Worm (Caenorhabditis elegans) whole organism, L4 larva: ENCODE data around the gene C13A10.1.
A peak's percentile ranks its signal among the peaks of the same experiment; 100 is the strongest.

Source experiments
- ama-1 ChIP-seq: fragments of 150-350 bp; optimal IDR thresholded peaks from 2 replicates; lab custom pipeline; 2014; ENCODE audit warnings: inconsistent platforms, mixed read lengths
- fos-1 ChIP-seq: fragments of 150-350 bp; optimal IDR thresholded peaks from 2 replicates; lab custom pipeline; 2014; ENCODE audit warnings: missing biosample characterization, missing genetic modification characterization
- hif-1 ChIP-seq, 2 experiments: sonication (generic microtip); optimal IDR thresholded peaks; 2 replicates each; lab custom pipeline; 2016 to 2017; ENCODE audit warnings: missing compliant biosample characterization in 2 of 2, missing genetic modification characterization in 2 of 2, missing genetic modification reagents in 2 of 2, missing genotype in 2 of 2, mild to moderate bottlenecking in 1 of 2
- nhr-10 ChIP-seq: fragments of 150-350 bp; optimal IDR thresholded peaks from 2 replicates; lab custom pipeline; 2014; ENCODE audit warnings: missing biosample characterization, missing genetic modification characterization
- nhr-11 ChIP-seq: fragments of 150-350 bp; optimal IDR thresholded peaks from 2 replicates; lab custom pipeline; 2014; ENCODE audit warnings: missing biosample characterization, missing genetic modification characterization
- nhr-76 ChIP-seq: fragments of 150-350 bp; optimal IDR thresholded peaks from 2 replicates; lab custom pipeline; 2014; ENCODE audit warnings: missing biosample characterization, missing genetic modification characterization
- pha-4 ChIP-seq, 2 experiments: fragments of 150-350 bp in 1 of 2; fragments of 200-800 bp in 1 of 2; sonication (Bioruptor generic) in 1 of 2; IDR thresholded peaks in 1 of 2; optimal IDR thresholded peaks in 1 of 2; 2 replicates each; pipeline versions ENCODE4 v1.3.6 to Lab custom; 2014 to 2022; ENCODE audit warnings: missing genetic modification characterization in 2 of 2, missing genetic modification reagents in 2 of 2, missing biosample characterization in 1 of 2, missing compliant biosample characterization in 1 of 2
- skn-1 ChIP-seq: fragments of 150-350 bp; optimal IDR thresholded peaks from 2 replicates; lab custom pipeline; 2014; ENCODE audit warnings: missing biosample characterization, missing genetic modification characterization
- ztf-11 ChIP-seq: fragments of 150-350 bp; optimal IDR thresholded peaks from 2 replicates; lab custom pipeline; 2014; ENCODE audit warnings: missing biosample characterization, missing genetic modification characterization

DNA sequence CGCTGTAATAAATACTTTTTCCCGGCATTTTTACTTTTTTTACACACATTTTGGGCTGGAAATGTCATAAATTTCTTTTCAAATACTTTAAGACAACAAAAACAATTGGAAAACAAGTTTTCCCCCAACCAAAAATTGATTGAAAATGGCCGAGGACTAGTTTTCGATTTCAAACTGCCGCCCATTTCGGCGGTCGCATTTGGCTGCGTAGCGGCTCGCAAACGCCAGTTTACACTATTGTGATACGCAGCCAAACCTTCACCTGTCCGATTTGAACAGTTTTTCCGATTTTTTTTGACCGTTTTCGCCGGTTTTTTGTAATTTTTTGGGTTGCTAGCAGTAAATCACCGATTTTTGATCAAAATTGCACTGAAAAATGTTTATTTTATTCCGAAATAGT is 35.0 kb downstream of the C13A10.1 start:
- TF ChIP-seq fos-1 (tag; lab: Kevin White, UChicago) (no peak), nhr-11 (tag; lab: Kevin White, UChicago) (peak; percentile 92), nhr-76 (tag; lab: Kevin White, UChicago) (peak; percentile 65), nhr-10 (tag; lab: Kevin White, UChicago) (peak; percentile 82), hif-1 (tag; optimal IDR thresholded peaks at IDR 0.05; lab: Kevin White, UChicago) (peak; percentile 64 to 93), ztf-11 (tag; lab: Kevin White, UChicago) (no peak), ama-1 (peak; percentile 94), pha-4 (GFP tag; IDR thresholded peaks at IDR 0.05; lab: Robert Waterston, UW) (peak; percentile 95), pha-4 (tag; optimal IDR thresholded peaks at IDR 0.05; lab: Kevin White, UChicago) (peak; percentile 7), skn-1 (tag; lab: Kevin White, UChicago) (no peak)
